Fruit fly (Drosophila melanogaster): Measurements from ENCODE around the gene dally.

- TF ChIP-seq N (GFP tag; optimal IDR thresholded peaks at IDR 0.05) (no peak), Jra (GFP tag; optimal IDR thresholded peaks at IDR 0.05) (no peak), Myc (optimal IDR thresholded peaks at IDR 0.05) (no peak), usp (GFP tag; optimal IDR thresholded peaks at IDR 0.05) (no peak), foxo (GFP tag; optimal IDR thresholded peaks at IDR 0.05) (no peak), dmrt93B (GFP tag; optimal IDR thresholded peaks at IDR 0.05) (no peak), OdsH (GFP tag; optimal IDR thresholded peaks at IDR 0.05) (no peak), Rel (GFP tag; optimal IDR thresholded peaks at IDR 0.05) (no peak), Rel (tag; optimal IDR thresholded peaks at IDR 0.05) (no peak), h (GFP tag; optimal IDR thresholded peaks at IDR 0.05) (no peak), Hr78 (GFP tag; optimal IDR thresholded peaks at IDR 0.05) (no peak), brk (GFP tag; optimal IDR thresholded peaks at IDR 0.05) (no peak), Sp1 (GFP tag; optimal IDR thresholded peaks at IDR 0.05) (no peak), br (GFP tag; optimal IDR thresholded peaks at IDR 0.05) (no peak)
Observed at dm6 chr3L:8931916-8932315, 104.6 kb downstream of the dally start.
